Worm (Caenorhabditis elegans) whole organism, L2 larva: ENCODE results near the gene F02C12.2.

Source experiments
- C34F6.9 ChIP-seq: fragments of 150-350 bp; optimal IDR thresholded peaks from 2 replicates; lab custom pipeline; 2014; ENCODE audit warnings: missing biosample characterization, missing genetic modification characterization
- F13H6.1 ChIP-seq: sonication (generic microtip); optimal IDR thresholded peaks from 2 replicates; lab custom pipeline; 2016; ENCODE audit warnings: missing genetic modification characterization, missing compliant biosample characterization
- R02D3.7 ChIP-seq: fragments of 150-350 bp; optimal IDR thresholded peaks from 2 replicates; lab custom pipeline; 2014; ENCODE audit warnings: missing biosample characterization, missing genetic modification characterization
- Y55F3AM.14 ChIP-seq: fragments of 200-800 bp; sonication (Bioruptor generic); optimal IDR thresholded peaks from 2 replicates; lab custom pipeline; 2018; ENCODE audit warnings: mild to moderate bottlenecking, missing genetic modification characterization, missing compliant biosample characterization
- ZK546.5 ChIP-seq: sonication (generic microtip); optimal IDR thresholded peaks from 2 replicates; lab custom pipeline; 2017; ENCODE audit warnings: missing biosample characterization, missing genetic modification characterization
- alr-1 ChIP-seq: fragments of 150-350 bp; optimal IDR thresholded peaks from 2 replicates; lab custom pipeline; 2014; ENCODE audit warnings: missing biosample characterization, missing genetic modification characterization
- blmp-1 ChIP-seq: sonication (generic microtip); optimal IDR thresholded peaks from 2 replicates; lab custom pipeline; 2017; ENCODE audit warnings: missing genetic modification characterization, mild to moderate bottlenecking, missing compliant biosample characterization, antibody characterized with exemption, moderate library complexity; ENCODE audit not compliant: insufficient read depth
- ceh-16 ChIP-seq: fragments of 150-350 bp; optimal IDR thresholded peaks from 2 replicates; lab custom pipeline; 2014; ENCODE audit warnings: missing biosample characterization, missing genetic modification characterization
- ceh-82 ChIP-seq: fragments of 150-350 bp; optimal IDR thresholded peaks from 2 replicates; lab custom pipeline; 2014; ENCODE audit warnings: missing biosample characterization, missing genetic modification characterization
- crh-2 ChIP-seq: sonication (generic microtip); optimal IDR thresholded peaks from 2 replicates; lab custom pipeline; 2017; ENCODE audit warnings: missing biosample characterization, missing genetic modification characterization
- dmd-4 ChIP-seq: sonication (generic microtip); optimal IDR thresholded peaks from 2 replicates; lab custom pipeline; 2017; ENCODE audit warnings: missing biosample characterization, missing genetic modification characterization
- egl-27 ChIP-seq: sonication (generic microtip); optimal IDR thresholded peaks from 3 replicates; lab custom pipeline; 2017; ENCODE audit warnings: missing biosample characterization, missing genetic modification reagents, missing genetic modification characterization
- elt-1 ChIP-seq: fragments of 150-350 bp; optimal IDR thresholded peaks from 2 replicates; lab custom pipeline; 2014; ENCODE audit warnings: missing biosample characterization, missing genetic modification characterization
- elt-3 ChIP-seq: sonication (generic microtip); optimal IDR thresholded peaks from 2 replicates; lab custom pipeline; 2017; ENCODE audit warnings: missing biosample characterization, missing genetic modification characterization
- fos-1 ChIP-seq: fragments of 150-350 bp; optimal IDR thresholded peaks from 2 replicates; lab custom pipeline; 2014; ENCODE audit warnings: missing biosample characterization, missing genetic modification characterization
- gmeb-1 ChIP-seq: fragments of 150-350 bp; optimal IDR thresholded peaks from 2 replicates; lab custom pipeline; 2014; ENCODE audit warnings: missing biosample characterization, missing genetic modification characterization
- lin-11 ChIP-seq: fragments of 150-350 bp; sonication (generic microtip); optimal IDR thresholded peaks from 2 replicates; lab custom pipeline; 2014; ENCODE audit warnings: missing biosample characterization, missing genetic modification characterization, inconsistent platforms, mixed read lengths
- lin-13 ChIP-seq: fragments of 150-350 bp; optimal IDR thresholded peaks from 2 replicates; lab custom pipeline; 2014; ENCODE audit warnings: missing biosample characterization, missing genetic modification reagents, missing genetic modification characterization
- lsy-2 ChIP-seq, 2 experiments: fragments of 150-350 bp in 1 of 2; sonication (generic microtip) in 1 of 2; optimal IDR thresholded peaks; 2 replicates each; lab custom pipeline; 2014 to 2017; ENCODE audit warnings: missing biosample characterization in 2 of 2, missing genetic modification characterization in 2 of 2
- mab-5 ChIP-seq: fragments of 150-350 bp; optimal IDR thresholded peaks from 2 replicates; lab custom pipeline; 2014; ENCODE audit warnings: missing biosample characterization, missing genetic modification characterization
- mbf-1 ChIP-seq: sonication (generic microtip); optimal IDR thresholded peaks from 2 replicates; lab custom pipeline; 2017; ENCODE audit warnings: missing biosample characterization, missing genetic modification characterization
- mdl-1 ChIP-seq, 2 experiments: fragments of 150-350 bp in 1 of 2; sonication (generic microtip) in 1 of 2; optimal IDR thresholded peaks; 2 replicates each; lab custom pipeline; 2017; ENCODE audit warnings: missing biosample characterization in 2 of 2, missing genetic modification characterization in 2 of 2
- nhr-10 ChIP-seq: sonication (generic microtip); optimal IDR thresholded peaks from 2 replicates; lab custom pipeline; 2017; ENCODE audit warnings: missing biosample characterization, missing genetic modification characterization
- nhr-11 ChIP-seq: fragments of 150-350 bp; optimal IDR thresholded peaks from 2 replicates; lab custom pipeline; 2014; ENCODE audit warnings: missing biosample characterization, missing genetic modification characterization
- nhr-129 ChIP-seq: fragments of 150-350 bp; optimal IDR thresholded peaks from 2 replicates; lab custom pipeline; 2014; ENCODE audit warnings: missing biosample characterization, missing genetic modification characterization
- nhr-21 ChIP-seq: fragments of 150-350 bp; optimal IDR thresholded peaks from 2 replicates; lab custom pipeline; 2014; ENCODE audit warnings: missing biosample characterization, missing genetic modification characterization
- nhr-23 ChIP-seq: fragments of 150-350 bp; optimal IDR thresholded peaks from 2 replicates; lab custom pipeline; 2014; ENCODE audit warnings: missing biosample characterization, missing genetic modification reagents, missing genetic modification characterization
- nhr-25 ChIP-seq: fragments of 150-350 bp; sonication (generic microtip); optimal IDR thresholded peaks from 3 replicates; lab custom pipeline; 2014; ENCODE audit warnings: missing biosample characterization, missing genetic modification characterization
- nhr-6 ChIP-seq: fragments of 150-350 bp; optimal IDR thresholded peaks from 2 replicates; lab custom pipeline; 2014; ENCODE audit warnings: missing biosample characterization, missing genetic modification characterization
- nhr-77 ChIP-seq: fragments of 150-350 bp; optimal IDR thresholded peaks from 2 replicates; lab custom pipeline; 2014; ENCODE audit warnings: missing biosample characterization, missing genetic modification characterization
- sem-4 ChIP-seq: fragments of 150-350 bp; optimal IDR thresholded peaks from 2 replicates; lab custom pipeline; 2014; ENCODE audit warnings: missing biosample characterization, missing genetic modification reagents, missing genetic modification characterization
- skn-1 ChIP-seq: sonication (generic microtip); optimal IDR thresholded peaks from 2 replicates; lab custom pipeline; 2017; ENCODE audit warnings: missing biosample characterization, missing genetic modification characterization
- sma-3 ChIP-seq: sonication (generic microtip); optimal IDR thresholded peaks from 2 replicates; lab custom pipeline; 2016; ENCODE audit warnings: missing genetic modification reagents, missing genetic modification characterization, missing compliant biosample characterization
- sma-9 ChIP-seq, 2 experiments: fragments of 150-350 bp in 1 of 2; sonication (generic microtip) in 1 of 2; optimal IDR thresholded peaks; 2 replicates each; lab custom pipeline; 2014 to 2016; ENCODE audit warnings: missing genetic modification characterization in 2 of 2, mild to moderate bottlenecking in 1 of 2, missing biosample characterization in 1 of 2, missing compliant biosample characterization in 1 of 2, missing genetic modification reagents in 1 of 2, moderate library complexity in 1 of 2
- snpc-4 ChIP-seq: fragments of 150-350 bp; optimal IDR thresholded peaks from 2 replicates; lab custom pipeline; 2014; ENCODE audit warnings: missing biosample characterization, missing genetic modification characterization
- unc-55 ChIP-seq: fragments of 150-350 bp; sonication (generic microtip); optimal IDR thresholded peaks from 3 replicates; lab custom pipeline; 2014; ENCODE audit warnings: missing biosample characterization, missing genetic modification reagents, missing genetic modification characterization
- unc-62 ChIP-seq: fragments of 150-350 bp; optimal IDR thresholded peaks from 2 replicates; lab custom pipeline; 2014; ENCODE audit warnings: missing biosample characterization, missing genetic modification reagents, missing genetic modification characterization
- ztf-1 ChIP-seq: fragments of 200-800 bp; sonication (Bioruptor generic); conservative IDR thresholded peaks from 2 replicates; pipeline ENCODE4 v1.3.6; 2022; ENCODE audit warnings: missing genetic modification characterization, missing compliant biosample characterization

Gene F02C12.2

ce11 chrX:13358573-13358972, 40.5 kb downstream of the F02C12.2 start:
- TF ChIP-seq nhr-129 (tag; lab: Kevin White, UChicago) = peak; percentile 98
- TF ChIP-seq nhr-23 (tag; lab: Kevin White, UChicago) = no peak
- TF ChIP-seq mdl-1 (tag; optimal IDR thresholded peaks at IDR 0.05; lab: Kevin White, UChicago) = peak; percentile 77 to 96
- peak; percentile 99 for TF ChIP-seq sma-9 (GFP tag; optimal IDR thresholded peaks at IDR 0.05; lab: Kevin White, UChicago)
- peak; percentile 66 for TF ChIP-seq sma-9 (tag; optimal IDR thresholded peaks at IDR 0.05; lab: Kevin White, UChicago)
- no peak for TF ChIP-seq dmd-4 (tag; lab: Kevin White, UChicago)
- TF ChIP-seq nhr-21 (tag; lab: Kevin White, UChicago) = peak; percentile 97
- peak; percentile 32 for TF ChIP-seq skn-1 (tag; lab: Kevin White, UChicago)
- TF ChIP-seq unc-62 (GFP tag; lab: Kevin White, UChicago) = no peak
- peak; percentile 72 for TF ChIP-seq gmeb-1 (tag; lab: Kevin White, UChicago)
- peak; percentile 89 for TF ChIP-seq sma-3 (GFP tag; lab: Kevin White, UChicago)
- TF ChIP-seq C34F6.9 (tag; lab: Kevin White, UChicago) = peak; percentile 79
- no peak for TF ChIP-seq alr-1 (tag; lab: Kevin White, UChicago)
- no peak for TF ChIP-seq ceh-82 (tag; lab: Kevin White, UChicago)
- TF ChIP-seq nhr-6 = peak; percentile 68
- TF ChIP-seq fos-1 (tag; lab: Kevin White, UChicago) = peak; percentile 76
- TF ChIP-seq nhr-25 = peak; percentile 96
- TF ChIP-seq lsy-2 (tag; optimal IDR thresholded peaks at IDR 0.05; lab: Kevin White, UChicago) = peak in 1 of 2 experiments; percentile 76
- peak; percentile 95 for TF ChIP-seq F13H6.1 (tag; lab: Kevin White, UChicago)
- TF ChIP-seq lin-13 (GFP tag; lab: Kevin White, UChicago) = peak; percentile 25
- no peak for TF ChIP-seq unc-55 (GFP tag; lab: Kevin White, UChicago)
- TF ChIP-seq egl-27 (tag; lab: Kevin White, UChicago) = peak; percentile 96
- peak; percentile 51 for TF ChIP-seq sem-4 (tag; lab: Kevin White, UChicago)
- no peak for TF ChIP-seq ZK546.5 (tag; lab: Kevin White, UChicago)
- peak; percentile 79 for TF ChIP-seq Y55F3AM.14 (GFP tag; lab: Kevin White, UChicago)
- peak; percentile 98 for TF ChIP-seq blmp-1 (tag; lab: Kevin White, UChicago)
- TF ChIP-seq R02D3.7 = no peak
- TF ChIP-seq ceh-16 (tag; lab: Kevin White, UChicago) = no peak
- no peak for TF ChIP-seq nhr-77
- peak; percentile 93 for TF ChIP-seq crh-2 (tag; lab: Kevin White, UChicago)
- TF ChIP-seq, all 48 proteins: peak for 19

ce11 chrX:13357673-13358072, 41.4 kb downstream of the F02C12.2 start:
- TF ChIP-seq sem-4 (tag; lab: Kevin White, UChicago) (peak; percentile 32), ztf-1 (GFP tag; lab: Robert Waterston, UW) (no peak), crh-2 (tag; lab: Kevin White, UChicago) (no peak), nhr-11 (tag; lab: Kevin White, UChicago) (no peak), fos-1 (tag; lab: Kevin White, UChicago) (no peak), nhr-77 (no peak), elt-3 (no peak), snpc-4 (tag; lab: Kevin White, UChicago) (no peak), ceh-82 (tag; lab: Kevin White, UChicago) (no peak), sma-9 (GFP tag; optimal IDR thresholded peaks at IDR 0.05; lab: Kevin White, UChicago) (peak; percentile 41), sma-9 (tag; optimal IDR thresholded peaks at IDR 0.05; lab: Kevin White, UChicago) (no peak), gmeb-1 (tag; lab: Kevin White, UChicago) (no peak), lsy-2 (tag; optimal IDR thresholded peaks at IDR 0.05; lab: Kevin White, UChicago) (no peak), mab-5 (tag; lab: Kevin White, UChicago) (no peak), lin-11 (tag; lab: Kevin White, UChicago) (no peak), elt-1 (no peak), nhr-10 (tag; lab: Kevin White, UChicago) (no peak), sma-3 (GFP tag; lab: Kevin White, UChicago) (no peak), nhr-21 (tag; lab: Kevin White, UChicago) (peak; percentile 80), nhr-23 (tag; lab: Kevin White, UChicago) (no peak), mbf-1 (tag; lab: Kevin White, UChicago) (no peak), blmp-1 (tag; lab: Kevin White, UChicago) (peak; percentile 38), nhr-129 (tag; lab: Kevin White, UChicago) (peak; percentile 68), nhr-25 (peak; percentile 54)
- TF ChIP-seq, all 48 proteins: peak for 6
